Worm (Caenorhabditis elegans) whole organism, early embryonic: ENCODE data around the gene T05A7.13.

Source experiments
- B0310.2 ChIP-seq: sonication (generic microtip); optimal IDR thresholded peaks from 2 replicates; lab custom pipeline; 2016; ENCODE audit warnings: mild to moderate bottlenecking, missing genetic modification characterization, missing compliant biosample characterization
- F13C5.2 ChIP-seq: sonication (generic microtip); optimal IDR thresholded peaks from 2 replicates; lab custom pipeline; 2017; ENCODE audit warnings: mild to moderate bottlenecking, missing genetic modification characterization, inconsistent platforms, missing compliant biosample characterization
- aly-1 ChIP-seq: sonication (generic microtip); optimal IDR thresholded peaks from 2 replicates; lab custom pipeline; 2016; ENCODE audit warnings: missing genetic modification characterization, missing compliant biosample characterization
- ama-1 ChIP-seq: fragments of 150-350 bp; optimal IDR thresholded peaks from 2 replicates; lab custom pipeline; 2014
- ceh-13 ChIP-seq: fragments of 200-800 bp; sonication (Bioruptor generic); optimal IDR thresholded peaks from 2 replicates; lab custom pipeline; 2018; ENCODE audit warnings: mild to moderate bottlenecking, missing genetic modification characterization, missing compliant biosample characterization
- ceh-36 ChIP-seq: sonication (generic microtip); optimal IDR thresholded peaks from 2 replicates; lab custom pipeline; 2016; ENCODE audit warnings: missing genetic modification characterization, inconsistent platforms, missing compliant biosample characterization
- ets-7 ChIP-seq: sonication (generic microtip); optimal IDR thresholded peaks from 2 replicates; lab custom pipeline; 2016; ENCODE audit warnings: missing genotype, missing genetic modification characterization, missing compliant biosample characterization
- flt-1 ChIP-seq: fragments of 200-800 bp; sonication (Bioruptor generic); IDR thresholded peaks from 2 replicates; pipeline ENCODE4 v1.3.6; 2022; ENCODE audit warnings: missing genetic modification characterization, missing compliant biosample characterization
- hmbx-1 ChIP-seq: sonication (generic microtip); optimal IDR thresholded peaks from 2 replicates; lab custom pipeline; 2016; ENCODE audit warnings: mild to moderate bottlenecking, missing genetic modification characterization, missing compliant biosample characterization
- hmg-4 ChIP-seq: fragments of 200-800 bp; sonication (Bioruptor generic); optimal IDR thresholded peaks from 2 replicates; lab custom pipeline; 2018; ENCODE audit warnings: mild to moderate bottlenecking, missing genetic modification characterization, missing compliant biosample characterization
- hnd-1 ChIP-seq: sonication (generic microtip); optimal IDR thresholded peaks from 2 replicates; lab custom pipeline; 2016; ENCODE audit warnings: missing genetic modification characterization, missing compliant biosample characterization
- pes-1 ChIP-seq: fragments of 200-800 bp; sonication (Bioruptor generic); IDR thresholded peaks from 2 replicates; pipeline ENCODE4 v1.3.6; 2022; ENCODE audit warnings: missing genetic modification reagents, missing genetic modification characterization, missing compliant biosample characterization
- scrt-1 ChIP-seq: fragments of 200-800 bp; sonication (Bioruptor generic); IDR thresholded peaks from 2 replicates; pipeline ENCODE4 v1.3.6; 2022; ENCODE audit warnings: missing genetic modification characterization, missing compliant biosample characterization
- sea-1 ChIP-seq: fragments of 200-800 bp; sonication (Bioruptor generic); conservative IDR thresholded peaks from 2 replicates; pipeline ENCODE4 v1.3.6; 2022; ENCODE audit warnings: missing genetic modification characterization, missing compliant biosample characterization
- tbx-11 ChIP-seq: fragments of 200-800 bp; sonication (Bioruptor generic); IDR thresholded peaks from 2 replicates; pipeline ENCODE4 v1.3.6; 2022; ENCODE audit warnings: missing genetic modification characterization, missing compliant biosample characterization
- tbx-37 ChIP-seq: fragments of 200-800 bp; sonication (Bioruptor generic); conservative IDR thresholded peaks from 2 replicates; pipeline ENCODE4 v1.3.6; 2022; ENCODE audit warnings: missing genetic modification reagents, missing genetic modification characterization, missing compliant biosample characterization
- tra-4 ChIP-seq: sonication (generic microtip); optimal IDR thresholded peaks from 2 replicates; lab custom pipeline; 2017; ENCODE audit warnings: missing genetic modification characterization, missing compliant biosample characterization

T05A7.13 gene

ce11 chrII:4661278-4661677 is at the start of gene T05A7.13:
T05A7.13 (minus strand) TSS chrII:4661378.
- TF ChIP-seq ceh-13 (GFP tag; lab: Kevin White, UChicago), result no peak
- TF ChIP-seq sea-1 (GFP tag; lab: Robert Waterston, UW), result no peak
- TF ChIP-seq ama-1 (lab: Kevin White, UChicago), result no peak
- no peak for TF ChIP-seq F13C5.2
- no peak for TF ChIP-seq ceh-36 (tag; lab: Kevin White, UChicago)
- TF ChIP-seq hmbx-1 (tag; lab: Kevin White, UChicago), result no peak
- TF ChIP-seq hnd-1, result no peak
- TF ChIP-seq hmg-4 (GFP tag; lab: Kevin White, UChicago), result no peak
- no peak for TF ChIP-seq tbx-11 (GFP tag; lab: Robert Waterston, UW)
- TF ChIP-seq flt-1 (GFP tag; lab: Robert Waterston, UW), result no peak
- no peak for TF ChIP-seq ets-7 (tag; lab: Kevin White, UChicago)
- no peak for TF ChIP-seq tra-4 (tag; lab: Kevin White, UChicago)

DNA sequence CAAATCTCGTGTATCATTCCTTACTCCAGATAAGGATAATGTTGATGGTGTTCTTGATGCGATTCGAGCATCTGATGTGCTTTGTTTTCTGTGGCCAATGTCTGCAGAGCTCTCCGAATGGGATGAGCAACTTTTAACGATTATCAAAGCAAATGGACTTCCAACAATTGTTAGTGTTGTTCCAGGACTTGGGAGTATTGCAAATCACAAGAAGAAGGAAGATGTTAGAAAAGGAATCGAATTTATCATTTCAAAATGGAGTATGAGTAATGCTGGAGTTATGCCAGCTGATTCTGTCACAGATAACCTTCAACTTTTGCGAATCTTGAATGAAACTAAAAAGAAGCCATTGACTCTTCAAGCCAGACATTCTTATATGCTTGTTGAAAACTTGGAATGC is 49.6 kb upstream of the T05A7.13 start:
- TF ChIP-seq scrt-1 (GFP tag; lab: Robert Waterston, UW) (no peak), F13C5.2 (no peak), B0310.2 (tag; lab: Kevin White, UChicago) (no peak), sea-1 (GFP tag; lab: Robert Waterston, UW) (no peak), hmg-4 (GFP tag; lab: Kevin White, UChicago) (no peak), tra-4 (tag; lab: Kevin White, UChicago) (no peak), tbx-37 (GFP tag; lab: Robert Waterston, UW) (no peak), ama-1 (lab: Kevin White, UChicago) (no peak), aly-1 (tag; lab: Kevin White, UChicago) (no peak), hmbx-1 (tag; lab: Kevin White, UChicago) (no peak), ceh-13 (GFP tag; lab: Kevin White, UChicago) (no peak), pes-1 (no peak), tbx-11 (GFP tag; lab: Robert Waterston, UW) (no peak), ceh-36 (tag; lab: Kevin White, UChicago) (no peak), hnd-1 (no peak), ets-7 (tag; lab: Kevin White, UChicago) (no peak), flt-1 (GFP tag; lab: Robert Waterston, UW) (no peak)

DNA sequence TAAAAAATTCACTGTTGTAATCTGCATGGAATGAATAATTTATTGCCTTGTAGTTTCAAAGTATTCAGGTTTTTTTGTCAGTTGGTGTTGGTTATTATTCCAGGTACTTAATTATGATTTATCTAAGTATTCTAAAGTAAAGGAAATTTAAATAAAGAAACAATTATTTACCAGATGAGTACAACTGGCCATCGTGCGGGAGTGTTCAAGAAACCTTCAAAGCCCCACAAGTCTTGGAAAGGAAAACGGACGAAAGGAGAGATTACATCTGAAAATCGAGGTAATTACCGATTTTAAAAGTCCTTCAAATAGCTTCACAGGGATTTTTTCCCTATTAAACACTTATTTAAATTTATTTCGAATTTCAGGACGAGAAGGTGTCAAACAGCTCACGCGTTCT is 48.9 kb upstream of the T05A7.13 start, which contains the start of gene tag-151:
Gene tag-151, plus strand, starts transcription at position 158 of the 400 bp plus-strand sequence.
- no peak for TF ChIP-seq pes-1
- no peak for TF ChIP-seq hnd-1
- no peak for TF ChIP-seq hmbx-1 (tag; lab: Kevin White, UChicago)
- no peak for TF ChIP-seq flt-1 (GFP tag; lab: Robert Waterston, UW)
- no peak for TF ChIP-seq ceh-13 (GFP tag; lab: Kevin White, UChicago)
- no peak for TF ChIP-seq F13C5.2
- TF ChIP-seq tbx-11 (GFP tag; lab: Robert Waterston, UW), result no peak
- no peak for TF ChIP-seq B0310.2 (tag; lab: Kevin White, UChicago)
- no peak for TF ChIP-seq sea-1 (GFP tag; lab: Robert Waterston, UW)
- TF ChIP-seq ceh-36 (tag; lab: Kevin White, UChicago), result no peak
- no peak for TF ChIP-seq tra-4 (tag; lab: Kevin White, UChicago)
- TF ChIP-seq aly-1 (tag; lab: Kevin White, UChicago), result no peak
- no peak for TF ChIP-seq tbx-37 (GFP tag; lab: Robert Waterston, UW)
- TF ChIP-seq scrt-1 (GFP tag; lab: Robert Waterston, UW), result no peak
- TF ChIP-seq hmg-4 (GFP tag; lab: Kevin White, UChicago), result no peak

DNA sequence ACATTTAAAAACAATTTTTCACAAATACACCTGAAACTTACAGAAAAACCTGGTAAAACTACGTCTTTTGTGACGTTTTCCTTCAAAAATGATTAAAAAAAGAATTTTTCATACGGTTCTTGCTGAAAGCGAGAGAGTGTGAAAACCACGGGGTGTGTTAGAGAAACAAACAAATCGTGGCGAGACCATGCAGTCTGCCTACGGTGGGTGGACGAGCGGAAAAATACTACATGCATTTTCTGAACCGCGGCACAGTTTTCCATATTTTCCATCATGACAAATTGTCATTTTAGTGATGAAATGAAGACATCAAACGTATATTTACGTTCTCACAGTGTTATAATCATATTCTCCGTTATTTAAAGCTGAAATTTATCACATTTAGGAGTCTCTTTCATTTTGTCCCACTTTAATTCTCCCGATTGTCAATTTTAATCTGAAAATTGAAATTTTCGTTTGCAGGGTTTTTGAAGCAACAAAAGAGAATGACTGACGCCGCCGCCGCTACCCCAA is 45.2 kb upstream of the T05A7.13 start, which contains the start of the genes F10G7.9 and tsn-1:
Gene F10G7.9, minus strand, starts transcription at position 127 of the 513 bp plus-strand sequence.
Gene tsn-1, plus strand, starts transcription at position 463 of the 513 bp plus-strand sequence.
- TF ChIP-seq sea-1 (GFP tag; lab: Robert Waterston, UW) (no peak), F13C5.2 (peak; percentile 12)

DNA sequence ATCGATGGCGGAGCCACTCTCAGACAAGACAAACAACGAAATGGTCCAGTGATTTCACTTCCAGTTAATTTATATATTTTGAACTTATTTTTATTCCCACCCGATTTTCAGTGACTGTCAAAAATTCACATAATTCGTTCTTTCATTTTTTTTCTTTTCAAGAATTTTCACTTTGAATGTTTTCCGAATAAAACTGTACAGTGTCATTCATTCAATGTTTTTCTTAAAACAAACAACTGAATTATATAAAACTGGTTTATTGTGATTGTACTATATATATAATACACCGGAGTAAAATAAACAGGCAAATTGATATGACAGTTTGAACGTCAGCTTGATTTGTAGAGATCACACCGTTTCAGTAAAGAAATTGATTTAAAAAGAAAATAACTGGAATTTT is 41.8 kb upstream of the T05A7.13 start:
- TF ChIP-seq ama-1 (lab: Kevin White, UChicago) (no peak), hmg-4 (GFP tag; lab: Kevin White, UChicago) (no peak)

DNA sequence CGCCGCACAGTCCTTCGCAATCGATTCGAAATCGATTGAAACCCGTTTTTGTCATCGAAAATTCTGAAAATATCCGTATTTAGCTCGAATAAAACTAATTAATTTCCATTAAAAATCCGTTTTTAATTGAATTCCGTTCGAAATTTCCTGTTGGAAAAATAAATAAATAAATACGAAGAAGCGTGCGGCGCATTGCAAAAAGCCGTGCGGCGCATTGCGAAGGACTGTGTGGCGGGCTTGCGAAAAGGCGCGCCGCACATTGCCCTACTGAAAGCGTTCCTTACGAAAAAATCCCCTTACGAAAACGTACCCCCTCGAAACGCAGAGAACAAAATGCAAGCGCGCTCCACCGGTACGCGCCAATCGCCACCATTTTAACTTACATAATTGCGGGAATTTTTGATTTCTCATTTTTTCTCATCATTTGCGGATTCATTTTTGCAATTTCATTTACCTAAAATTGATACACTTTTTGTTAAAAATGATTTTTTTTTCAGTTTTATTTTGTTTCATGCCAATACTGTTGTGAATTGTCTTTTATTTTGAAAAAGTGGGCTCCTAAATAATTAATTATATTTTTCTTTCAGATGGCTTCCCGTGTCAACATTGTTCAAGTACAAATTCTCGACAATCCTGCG is 40.4 kb upstream of the T05A7.13 start, which contains the start of gene unc-85:
Gene unc-85, plus strand, starts transcription at position 588 of the 638 bp plus-strand sequence.
- TF ChIP-seq B0310.2 (tag; lab: Kevin White, UChicago) (peak; percentile 18), pes-1 (peak; percentile 79), flt-1 (GFP tag; lab: Robert Waterston, UW) (peak; percentile 63), ets-7 (tag; lab: Kevin White, UChicago) (peak; percentile 58), F13C5.2 (peak; percentile 81), scrt-1 (GFP tag; lab: Robert Waterston, UW) (peak; percentile 71), tbx-11 (GFP tag; lab: Robert Waterston, UW) (peak; percentile 68), aly-1 (tag; lab: Kevin White, UChicago) (peak; percentile 44), hmg-4 (GFP tag; lab: Kevin White, UChicago) (peak; percentile 78), sea-1 (GFP tag; lab: Robert Waterston, UW) (peak; percentile 65; the same call in 1 of the 2 replicates), hnd-1 (peak; percentile 25), tbx-37 (GFP tag; lab: Robert Waterston, UW) (peak; percentile 45; the same call in 1 of the 2 replicates)

- TF ChIP-seq tbx-11 (GFP tag; lab: Robert Waterston, UW) (no peak), sea-1 (GFP tag; lab: Robert Waterston, UW) (no peak), ceh-13 (GFP tag; lab: Kevin White, UChicago) (no peak), hnd-1 (no peak), F13C5.2 (no peak), hmg-4 (GFP tag; lab: Kevin White, UChicago) (no peak), aly-1 (tag; lab: Kevin White, UChicago) (no peak)
These were observed 37.1 kb upstream of the T05A7.13 start, which contains the start of the genes rpn-5 and scc-1 for ce11 chrII:4698266-4698771. rpn-5 (minus strand) TSS chrII:4698427. scc-1 (plus strand) TSS chrII:4698721.
